Worm (Caenorhabditis elegans): Measurements from ENCODE around the gene T10G3.8.

The T10G3.8 gene

DNA sequence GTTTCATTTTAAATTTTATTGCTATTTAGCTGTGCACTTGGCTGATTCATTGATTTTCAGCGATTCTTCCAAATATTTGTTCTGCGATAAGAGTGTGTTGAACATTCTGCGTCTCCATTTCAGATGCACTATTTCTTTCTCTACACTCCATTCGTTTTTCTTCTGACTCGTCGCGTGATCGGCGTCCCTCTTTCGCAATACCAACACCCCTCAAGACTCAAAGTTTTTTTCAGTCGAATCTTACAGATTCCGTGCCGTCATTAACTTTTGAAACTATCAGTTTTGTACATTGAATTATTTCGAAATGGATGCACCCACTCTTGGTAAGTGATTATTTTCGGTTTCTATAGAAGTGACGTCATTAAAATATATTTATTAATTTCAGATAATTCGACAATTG, 13.3 kb downstream of the T10G3.8 start, which contains the start of gene frm-10:
frm-10 (plus strand) TSS at position 234 of the 400 bp plus-strand sequence.
- TF ChIP-seq ets-4 (tag; optimal IDR thresholded peaks at IDR 0.05) (peak; percentile 50), dve-1 (tag; optimal IDR thresholded peaks at IDR 0.05) (peak; percentile 22), pqm-1 (tag; optimal IDR thresholded peaks at IDR 0.05) (peak; percentile 75), ttx-3 (tag; optimal IDR thresholded peaks at IDR 0.05) (no peak), elt-2 (tag; optimal IDR thresholded peaks at IDR 0.05) (peak; percentile 63), hlh-30 (tag; optimal IDR thresholded peaks at IDR 0.05; ENCODE audit: insufficient read depth) (peak; percentile 87), unc-55 (GFP tag; optimal IDR thresholded peaks at IDR 0.05) (no peak)

DNA sequence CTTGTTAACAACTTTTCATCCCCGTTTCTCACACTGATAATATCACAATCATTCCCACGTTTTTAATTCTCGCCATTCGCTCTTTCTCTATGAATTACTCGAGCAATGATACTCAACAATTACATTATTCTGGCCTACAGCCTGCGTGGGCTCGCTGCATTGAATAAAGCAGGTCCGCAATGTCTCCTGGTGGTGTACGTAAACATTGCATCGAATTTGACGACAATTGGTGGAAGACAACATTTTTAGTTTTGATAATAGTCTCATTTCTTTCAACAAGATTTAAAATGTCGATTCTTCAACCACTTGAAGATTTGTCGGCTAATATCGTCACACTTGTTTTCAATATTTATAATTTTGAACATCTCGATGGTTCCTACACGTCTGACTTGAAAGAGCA, 16.9 kb downstream of the T10G3.8 start, which contains the start of gene bath-39:
bath-39 (plus strand) TSS at position 137 of the 400 bp plus-strand sequence.
- TF ChIP-seq unc-42 (tag; optimal IDR thresholded peaks at IDR 0.05) = peak; percentile 75
- TF ChIP-seq ceh-31 (tag; optimal IDR thresholded peaks at IDR 0.05) = peak; percentile 22
- no peak for TF ChIP-seq hlh-13 (GFP tag; optimal IDR thresholded peaks at IDR 0.05)

DNA sequence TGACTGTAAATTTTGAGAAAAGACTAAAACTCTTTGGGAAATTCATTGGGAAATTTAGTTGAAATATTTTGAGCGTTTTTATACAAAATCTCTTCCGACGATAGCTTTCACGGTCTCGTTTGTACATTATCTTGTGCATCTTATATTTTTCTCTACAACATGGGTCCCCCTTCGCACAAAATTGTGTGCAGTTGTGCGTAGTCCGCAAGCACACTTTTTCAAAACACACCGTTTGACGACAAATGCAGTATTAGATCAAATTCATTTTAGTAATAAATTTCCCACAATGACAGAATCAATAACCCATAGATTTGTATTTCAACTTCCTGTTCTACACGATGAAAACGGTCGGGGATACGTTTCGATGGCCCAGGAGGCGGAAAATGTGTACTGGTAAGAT, 18.4 kb downstream of the T10G3.8 start, which contains the start of gene F25H9.2:
F25H9.2 (plus strand) TSS at position 226 of the 400 bp plus-strand sequence.
- TF ChIP-seq Y22D7AL.16 (tag; optimal IDR thresholded peaks at IDR 0.05) = no peak
- peak; percentile 22 for TF ChIP-seq unc-55 (GFP tag; optimal IDR thresholded peaks at IDR 0.05)

DNA sequence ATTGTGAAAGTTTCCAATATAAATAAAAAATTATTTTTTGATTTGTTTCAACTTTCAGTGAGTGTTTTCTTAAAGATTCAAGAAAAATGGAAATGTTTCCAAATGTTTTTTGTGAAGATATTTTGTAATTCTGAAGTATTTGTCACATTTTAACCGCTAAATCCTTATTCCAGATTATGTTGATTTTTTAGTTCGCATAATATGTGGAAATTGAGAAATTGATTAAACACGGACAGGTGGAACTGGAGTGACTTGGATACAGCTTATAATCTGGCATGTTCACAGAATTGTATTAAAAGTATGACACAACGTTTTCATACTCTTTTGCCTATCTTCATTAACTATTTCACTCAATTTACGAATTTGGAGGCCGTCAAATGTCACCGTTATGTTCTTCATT, 20.8 kb downstream of the T10G3.8 start, which contains the start of gene lurp-3:
lurp-3 (plus strand) TSS at position 301 of the 400 bp plus-strand sequence.
- TF ChIP-seq ceh-9 (tag; optimal IDR thresholded peaks at IDR 0.05) = no peak
- no peak for TF ChIP-seq syd-9 (tag; optimal IDR thresholded peaks at IDR 0.05)
- TF ChIP-seq nfya-1 (tag; optimal IDR thresholded peaks at IDR 0.05) = no peak
- TF ChIP-seq dve-1 (tag; optimal IDR thresholded peaks at IDR 0.05) = no peak
- no peak for TF ChIP-seq tbx-2 (tag; optimal IDR thresholded peaks at IDR 0.05)
- no peak for TF ChIP-seq eyg-1 (tag; optimal IDR thresholded peaks at IDR 0.05)
- no peak for TF ChIP-seq K09A11.1 (tag; optimal IDR thresholded peaks at IDR 0.05; ENCODE audit: insufficient read depth)
- no peak for TF ChIP-seq pha-4 (tag; optimal IDR thresholded peaks at IDR 0.05)
- TF ChIP-seq ceh-14 (tag; optimal IDR thresholded peaks at IDR 0.05) = no peak
- no peak for TF ChIP-seq che-1 (tag; optimal IDR thresholded peaks at IDR 0.05)
- no peak for TF ChIP-seq hlh-30 (tag; optimal IDR thresholded peaks at IDR 0.05; ENCODE audit: insufficient read depth)
- TF ChIP-seq ceh-2 (tag; optimal IDR thresholded peaks at IDR 0.05) = no peak
- no peak for TF ChIP-seq ceh-34 (tag; optimal IDR thresholded peaks at IDR 0.05)

DNA sequence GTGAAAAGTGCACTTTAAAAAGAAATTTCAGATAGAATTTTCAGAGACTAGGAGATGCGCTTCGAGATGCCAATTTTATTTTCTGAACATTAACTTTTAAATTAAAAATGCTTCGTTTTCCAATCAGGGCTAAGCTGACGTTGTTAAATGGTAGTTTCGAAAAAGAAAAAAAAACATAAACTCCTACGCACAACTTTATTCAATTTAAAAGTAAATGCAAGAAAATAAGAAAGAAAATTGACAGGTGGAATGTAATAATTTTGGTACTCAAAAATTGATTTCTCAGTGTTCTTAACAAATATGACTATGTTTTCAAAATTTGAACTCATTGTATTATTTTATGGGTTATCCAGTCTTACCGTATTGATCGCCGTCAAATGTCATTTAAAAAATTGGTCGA, 22.9 kb downstream of the T10G3.8 start, which contains the start of gene lurp-2:
lurp-2 (plus strand) TSS at position 301 of the 400 bp plus-strand sequence.
- TF ChIP-seq ceh-30 (tag; optimal IDR thresholded peaks at IDR 0.05) (no peak), elt-2 (tag; optimal IDR thresholded peaks at IDR 0.05) (no peak), fkh-6 (tag; optimal IDR thresholded peaks at IDR 0.05) (no peak), ceh-24 (tag; optimal IDR thresholded peaks at IDR 0.05) (no peak), pax-1 (tag; optimal IDR thresholded peaks at IDR 0.05) (no peak), ets-4 (tag; optimal IDR thresholded peaks at IDR 0.05) (no peak), mec-3 (tag; optimal IDR thresholded peaks at IDR 0.05; ENCODE audit: borderline replicate concordance) (no peak), tbx-2 (tag; optimal IDR thresholded peaks at IDR 0.05) (no peak), rnt-1 (tag; optimal IDR thresholded peaks at IDR 0.05) (no peak), sdc-2 (tag; optimal IDR thresholded peaks at IDR 0.05) (no peak), C38D4.7 (GFP tag; optimal IDR thresholded peaks at IDR 0.05) (no peak), F13H6.1 (tag; optimal IDR thresholded peaks at IDR 0.05) (no peak), ama-1 (optimal IDR thresholded peaks at IDR 0.05) (no peak), ceh-34 (tag; optimal IDR thresholded peaks at IDR 0.05) (no peak), elt-4 (tag; optimal IDR thresholded peaks at IDR 0.05) (no peak), nhr-232 (tag; optimal IDR thresholded peaks at IDR 0.05) (no peak), hlh-15 (tag; optimal IDR thresholded peaks at IDR 0.05) (no peak), unc-55 (GFP tag; optimal IDR thresholded peaks at IDR 0.05) (no peak), fkh-10 (GFP tag; optimal IDR thresholded peaks at IDR 0.05) (no peak)
